Fruit fly (Drosophila melanogaster) whole organism, embryonic: ENCODE results near the gene pav.

ENCODE experiments used
- Adf1 ChIP-seq: fragments of 200-800 bp; sonication (Bioruptor generic); IDR thresholded peaks from 2 replicates; pipeline ENCODE4 v1.3.6; 2022; ENCODE audit warnings: missing biosample characterization, missing genetic modification characterization
- Antp ChIP-seq: fragments of 200-800 bp; sonication (Bioruptor generic); optimal IDR thresholded peaks from 3 replicates; lab custom pipeline; 2016; ENCODE audit warnings: missing biosample characterization, missing genetic modification characterization
- Atf3 ChIP-seq: fragments of 200-800 bp; sonication (Bioruptor generic); optimal IDR thresholded peaks from 3 replicates; lab custom pipeline; 2016; ENCODE audit warnings: missing biosample characterization, missing genetic modification characterization
- CG11247 ChIP-seq: fragments of 200-800 bp; sonication (Bioruptor generic); IDR thresholded peaks from 2 replicates; pipeline ENCODE4 v1.3.6; 2022; ENCODE audit warnings: missing biosample characterization, missing genetic modification characterization
- CG15479 ChIP-seq: fragments of 200-800 bp; sonication (Bioruptor generic); optimal IDR thresholded peaks from 3 replicates; lab custom pipeline; 2019; ENCODE audit warnings: missing biosample characterization, mild to moderate bottlenecking, missing genetic modification characterization, moderate library complexity
- CG15601 ChIP-seq: fragments of 200-800 bp; sonication (Bioruptor generic); optimal IDR thresholded peaks from 3 replicates; lab custom pipeline; 2019; ENCODE audit warnings: missing biosample characterization, mild to moderate bottlenecking, missing genetic modification characterization, moderate library complexity
- CG17359 ChIP-seq: fragments of 200-800 bp; sonication (Bioruptor generic); optimal IDR thresholded peaks from 3 replicates; lab custom pipeline; 2018; ENCODE audit warnings: missing biosample characterization, mild to moderate bottlenecking, missing genetic modification characterization, moderate library complexity
- CG17385 ChIP-seq: fragments of 200-800 bp; sonication (Bioruptor generic); optimal IDR thresholded peaks from 3 replicates; lab custom pipeline; 2018; ENCODE audit warnings: missing biosample characterization, mild to moderate bottlenecking, missing genetic modification characterization
- CG17829 ChIP-seq: fragments of 200-800 bp; optimal IDR thresholded peaks from 2 replicates; lab custom pipeline; 2019; ENCODE audit warnings: missing biosample characterization, mild to moderate bottlenecking, missing genetic modification characterization, moderate library complexity
- CG31441 ChIP-seq: fragments of 200-800 bp; sonication (Bioruptor generic); IDR thresholded peaks from 2 replicates; pipeline ENCODE4 v1.3.6; 2022; ENCODE audit warnings: missing biosample characterization, missing genetic modification characterization
- CG3163 ChIP-seq: fragments of 200-800 bp; sonication (Bioruptor generic); optimal IDR thresholded peaks from 3 replicates; lab custom pipeline; 2016; ENCODE audit warnings: missing biosample characterization, missing genetic modification characterization
- CG3995 ChIP-seq: fragments of 200-800 bp; sonication (Bioruptor generic); optimal IDR thresholded peaks from 3 replicates; lab custom pipeline; 2016; ENCODE audit warnings: missing biosample characterization, missing genetic modification characterization
- CG4360 ChIP-seq: fragments of 200-800 bp; sonication (Bioruptor generic); IDR thresholded peaks from 2 replicates; pipeline ENCODE4 v1.3.6; 2022; ENCODE audit warnings: missing biosample characterization, missing genetic modification characterization
- CG4424 ChIP-seq: fragments of 200-800 bp; sonication (Bioruptor generic); optimal IDR thresholded peaks from 3 replicates; lab custom pipeline; 2016; ENCODE audit warnings: missing biosample characterization, missing genetic modification characterization
- CG5180 ChIP-seq: fragments of 200-800 bp; sonication (Bioruptor generic); optimal IDR thresholded peaks from 3 replicates; lab custom pipeline; 2017; ENCODE audit warnings: missing biosample characterization, missing genetic modification characterization, mild to moderate bottlenecking, moderate library complexity, missing genetic modification reagents
- CG6272 ChIP-seq: fragments of 200-800 bp; sonication (Bioruptor generic); IDR thresholded peaks from 2 replicates; pipeline ENCODE4 v1.3.6; 2022; ENCODE audit warnings: missing biosample characterization, missing genetic modification characterization
- CG6813 ChIP-seq: fragments of 200-800 bp; sonication (Bioruptor generic); optimal IDR thresholded peaks from 2 replicates; lab custom pipeline; 2017; ENCODE audit warnings: missing biosample characterization, missing genetic modification characterization, mild to moderate bottlenecking, moderate library complexity, missing genetic modification reagents
- CG7372 ChIP-seq: fragments of 200-800 bp; sonication (Bioruptor generic); IDR thresholded peaks from 2 replicates; pipeline ENCODE4 v1.3.6; 2022; ENCODE audit warnings: missing biosample characterization, missing genetic modification characterization
- CG7556 ChIP-seq: fragments of 200-800 bp; sonication (Bioruptor generic); optimal IDR thresholded peaks from 2 replicates; lab custom pipeline; 2017; ENCODE audit warnings: missing biosample characterization, mild to moderate bottlenecking, missing genetic modification characterization
- D ChIP-seq, 2 experiments: fragments of 200-800 bp in 1 of 2; fragments of >200 bp in 1 of 2; sonication (Bioruptor generic) in 1 of 2; optimal IDR thresholded peaks; 2 replicates in 1 of 2; 3 replicates in 1 of 2; lab custom pipeline; 2017; ENCODE audit warnings: mild to moderate bottlenecking in 1 of 2, missing biosample characterization in 1 of 2, missing genetic modification characterization in 1 of 2, missing genetic modification reagents in 1 of 2
- ERR ChIP-seq: fragments of 200-800 bp; sonication (Bioruptor generic); optimal IDR thresholded peaks from 2 replicates; lab custom pipeline; 2016; ENCODE audit warnings: missing biosample characterization, missing genetic modification characterization
- Elba2 ChIP-seq: fragments of 200-800 bp; sonication (Bioruptor generic); optimal IDR thresholded peaks from 3 replicates; lab custom pipeline; 2016; ENCODE audit warnings: missing biosample characterization, missing genetic modification characterization
- Med ChIP-seq: fragments of 200-800 bp; sonication (Bioruptor generic); peaks from one replicate; lab custom pipeline; 2016; ENCODE audit warnings: missing biosample characterization, missing genetic modification characterization, mild to moderate bottlenecking, inconsistent platforms, moderate library complexity
- Myb ChIP-seq: fragments of 200-800 bp; sonication (Bioruptor generic); optimal IDR thresholded peaks from 2 replicates; lab custom pipeline; 2016; ENCODE audit warnings: missing biosample characterization, missing genetic modification characterization
- Side ChIP-seq: fragments of 200-800 bp; sonication (Bioruptor generic); optimal IDR thresholded peaks from 2 replicates; lab custom pipeline; 2016; ENCODE audit warnings: missing biosample characterization, missing genetic modification characterization
- Trl ChIP-seq, 3 experiments: fragments of >200 bp in 2 of 3; fragments of 200-800 bp in 1 of 3; sonication (Bioruptor generic) in 1 of 3; optimal IDR thresholded peaks; 2 replicates in 1 of 3; 3 replicates in 2 of 3; lab custom pipeline; 2016 to 2017; ENCODE audit warnings: missing biosample characterization in 1 of 3, missing genetic modification characterization in 1 of 3
- Usf ChIP-seq: fragments of 200-800 bp; sonication (Bioruptor generic); optimal IDR thresholded peaks from 2 replicates; lab custom pipeline; 2017; ENCODE audit warnings: missing genotype, missing biosample characterization, missing genetic modification characterization
- bigmax ChIP-seq: fragments of 200-800 bp; sonication (Bioruptor generic); optimal IDR thresholded peaks from 2 replicates; lab custom pipeline; 2018; ENCODE audit warnings: missing biosample characterization, mild to moderate bottlenecking, missing genetic modification characterization
- cato ChIP-seq: fragments of 200-800 bp; sonication (Bioruptor generic); optimal IDR thresholded peaks from 2 replicates; lab custom pipeline; 2016; ENCODE audit warnings: missing biosample characterization, missing genetic modification characterization, borderline replicate concordance
- chm ChIP-seq: fragments of 200-800 bp; sonication (Bioruptor generic); IDR thresholded peaks from 2 replicates; pipeline ENCODE4 v1.3.6; 2022; ENCODE audit warnings: missing biosample characterization, missing genetic modification characterization
- ci ChIP-seq: fragments of 200-800 bp; sonication (Bioruptor generic); IDR thresholded peaks from 3 replicates; pipeline ENCODE4 v1.3.6; 2022; ENCODE audit warnings: missing biosample characterization, missing genetic modification characterization
- fd3F ChIP-seq: fragments of 200-800 bp; sonication (Bioruptor generic); optimal IDR thresholded peaks from 2 replicates; lab custom pipeline; 2018; ENCODE audit warnings: missing biosample characterization, mild to moderate bottlenecking, missing genetic modification characterization, moderate library complexity
- jumu ChIP-seq: fragments of 200-800 bp; sonication (Bioruptor generic); optimal IDR thresholded peaks from 3 replicates; lab custom pipeline; 2016; ENCODE audit warnings: missing biosample characterization, missing genetic modification characterization
- lola ChIP-seq, 3 experiments: fragments of >200 bp in 2 of 3; fragments of 200-800 bp in 1 of 3; sonication (Bioruptor generic) in 1 of 3; optimal IDR thresholded peaks; 2 replicates each; lab custom pipeline; 2017 to 2019; ENCODE audit warnings: missing biosample characterization in 3 of 3, missing genetic modification characterization in 3 of 3, mild to moderate bottlenecking in 1 of 3, moderate library complexity in 1 of 3
- nom ChIP-seq: fragments of 200-800 bp; sonication (Bioruptor generic); optimal IDR thresholded peaks from 2 replicates; lab custom pipeline; 2017; ENCODE audit warnings: missing biosample characterization, missing genetic modification characterization, mild to moderate bottlenecking, moderate library complexity, missing genetic modification reagents
- otp ChIP-seq: fragments of 200-800 bp; sonication (Bioruptor generic); IDR thresholded peaks from 3 replicates; pipeline ENCODE4, ENCODE4 v1.3.6; 2022; ENCODE audit warnings: missing biosample characterization, missing genetic modification characterization
- pan ChIP-seq, 4 experiments: fragments of >200 bp in 3 of 4; fragments of 200-800 bp in 1 of 4; sonication (Bioruptor generic) in 1 of 4; optimal IDR thresholded peaks in 3 of 4; IDR thresholded peaks in 1 of 4; 2 replicates each; pipeline versions ENCODE4 v1.3.6 to Lab custom; 2017 to 2022; ENCODE audit warnings: missing biosample characterization in 2 of 4, missing genetic modification characterization in 2 of 4, mixed read lengths in 1 of 4
- pros ChIP-seq: fragments of 200-800 bp; sonication (Bioruptor generic); optimal IDR thresholded peaks from 3 replicates; lab custom pipeline; 2019; ENCODE audit warnings: missing biosample characterization, mild to moderate bottlenecking, missing genetic modification characterization, moderate library complexity
- run ChIP-seq: fragments of 200-800 bp; sonication (Bioruptor generic); optimal IDR thresholded peaks from 3 replicates; lab custom pipeline; 2018; ENCODE audit warnings: missing biosample characterization, mild to moderate bottlenecking, missing genetic modification characterization
- sisA ChIP-seq: fragments of 200-800 bp; sonication (Bioruptor generic); IDR thresholded peaks from 2 replicates; pipeline ENCODE4 v1.3.6; 2022; ENCODE audit warnings: missing biosample characterization, missing genetic modification characterization
- slbo ChIP-seq: fragments of 200-800 bp; sonication (Bioruptor generic); IDR thresholded peaks from 2 replicates; pipeline ENCODE4 v1.3.6; 2022; ENCODE audit warnings: missing biosample characterization, missing genetic modification characterization
- stc ChIP-seq: fragments of 200-800 bp; sonication (Bioruptor generic); IDR thresholded peaks from 2 replicates; pipeline ENCODE4 v1.3.6; 2022; ENCODE audit warnings: missing biosample characterization, missing genetic modification characterization
- tll ChIP-seq, 2 experiments: fragments of 200-800 bp in 1 of 2; fragments of >200 bp in 1 of 2; sonication (Bioruptor generic) in 1 of 2; optimal IDR thresholded peaks; 2 replicates each; lab custom pipeline; 2017 to 2019; ENCODE audit warnings: missing biosample characterization in 2 of 2, missing genetic modification characterization in 2 of 2, mild to moderate bottlenecking in 1 of 2, moderate library complexity in 1 of 2
- zen2 ChIP-seq: fragments of 200-800 bp; sonication (Bioruptor generic); IDR thresholded peaks from 3 replicates; pipeline ENCODE4 v1.3.6; 2022; ENCODE audit warnings: missing biosample characterization, missing genetic modification characterization; ENCODE audit not compliant: partially characterized antibody

Gene pav

DNA sequence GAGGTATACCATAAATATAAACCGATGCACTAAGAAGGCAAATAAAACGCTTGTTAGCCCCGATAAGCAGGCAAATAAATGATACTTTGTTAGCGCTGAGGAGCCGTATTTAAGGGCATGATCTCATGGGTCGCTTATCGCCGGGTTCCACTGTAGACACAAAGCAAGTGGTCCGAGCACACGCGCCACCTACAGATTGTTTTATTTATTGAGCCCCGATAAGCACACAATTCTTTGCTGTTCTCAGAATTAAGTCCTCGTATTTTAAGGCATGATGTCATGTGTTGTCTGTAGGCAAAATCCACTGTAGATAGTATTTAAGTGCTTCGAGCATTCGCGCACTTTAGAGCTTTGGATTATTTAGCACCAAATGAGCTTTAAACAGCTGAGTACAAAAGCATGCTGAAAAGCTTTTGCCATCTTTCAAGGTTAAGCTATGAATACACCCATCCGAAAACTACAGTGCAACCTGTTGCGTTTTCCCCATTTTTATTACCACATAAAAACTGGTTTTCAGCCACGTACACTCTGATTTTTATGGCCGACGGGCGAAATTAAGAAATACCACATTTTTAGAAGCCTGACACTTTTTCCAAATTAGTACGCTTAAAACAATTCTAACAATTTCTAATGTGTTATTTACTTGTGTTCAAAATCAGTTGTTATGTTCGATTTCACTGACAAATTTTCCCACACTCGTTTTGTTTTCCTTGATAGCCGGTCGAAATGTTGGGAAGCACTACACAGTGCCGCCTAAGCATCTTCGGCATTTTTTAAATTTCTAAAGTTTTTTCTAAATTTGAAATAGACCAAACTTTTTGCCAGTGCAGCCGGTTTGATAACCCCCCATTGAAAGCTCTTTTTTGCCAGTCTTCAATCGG lies 2.9 kb upstream of the pav start, which contains the start of gene Sqor (continued):
- TF ChIP-seq stc (GFP tag; lab: Robert Waterston, UW) (peak; percentile 72), otp (GFP tag; lab: Robert Waterston, UW) (peak; percentile 67), CG11247 (peak; percentile 74), Side (GFP tag; lab: Kevin White, UChicago) (peak; percentile 87), CG15601 (peak; percentile 78), CG7556 (GFP tag; lab: Kevin White, UChicago) (peak; percentile 95), chm (peak; percentile 55; the same call in 1 of the 2 replicates), CG6813 (GFP tag; lab: Kevin White, UChicago) (peak; percentile 74), Myb (peak; percentile 70), CG5180 (GFP tag; lab: Kevin White, UChicago) (peak; percentile 68), CG6272 (peak; percentile 62), run (peak; percentile 79), slbo (GFP tag; lab: Robert Waterston, UW) (peak; percentile 87), Antp (peak; percentile 91), ERR (GFP tag; lab: Kevin White, UChicago) (peak; percentile 85)
- TF ChIP-seq, all 482 proteins: peak for 404

- TF ChIP-seq CG3163 (GFP tag; lab: Kevin White, UChicago): peak; percentile 81
- no peak for TF ChIP-seq fd3F (GFP tag; lab: Kevin White, UChicago)
- no peak for TF ChIP-seq pan (optimal IDR thresholded peaks at IDR 0.05; lab: Kevin White, UChicago)
- TF ChIP-seq pan (GFP tag; optimal IDR thresholded peaks at IDR 0.05 in 1 of 2, IDR thresholded peaks at IDR 0.05 in 1 of 2): no peak
- no peak for TF ChIP-seq bigmax (GFP tag; lab: Kevin White, UChicago)
- peak; percentile 48; the same call in 1 of the 2 replicates for TF ChIP-seq CG31441
- TF ChIP-seq CG15479 (GFP tag; lab: Kevin White, UChicago): peak; percentile 35
- TF ChIP-seq Atf3 (GFP tag; lab: Kevin White, UChicago): no peak
- TF ChIP-seq sisA: no peak
- TF ChIP-seq CG4360 (GFP tag; lab: Robert Waterston, UW): peak; percentile 99
- TF ChIP-seq lola (GFP tag; optimal IDR thresholded peaks at IDR 0.05; lab: Kevin White, UChicago): peak in 1 of 3 experiments; percentile 8
- TF ChIP-seq tll (GFP tag; optimal IDR thresholded peaks at IDR 0.05; lab: Kevin White, UChicago): peak; percentile 23 to 75
- peak; percentile 91 for TF ChIP-seq CG17385 (GFP tag; lab: Kevin White, UChicago)
- TF ChIP-seq Trl (optimal IDR thresholded peaks at IDR 0.05; lab: Kevin White, UChicago): peak; percentile 42 to 62
- no peak for TF ChIP-seq Trl (GFP tag; optimal IDR thresholded peaks at IDR 0.05; lab: Kevin White, UChicago)
- TF ChIP-seq CG4424: no peak
- peak; percentile 65 for TF ChIP-seq nom
- no peak for TF ChIP-seq cato (GFP tag; lab: Kevin White, UChicago)
- no peak for TF ChIP-seq Adf1 (GFP tag; lab: Robert Waterston, UW)
- TF ChIP-seq CG3995 (GFP tag; lab: Kevin White, UChicago): peak; percentile 92
- TF ChIP-seq zen2 (GFP tag; lab: Robert Waterston, UW): 0 out of 3 replicates have a peak, but pooled peaks have one; percentile 39
- no peak for TF ChIP-seq CG7372 (GFP tag; lab: Robert Waterston, UW)
- TF ChIP-seq ci (GFP tag; lab: Robert Waterston, UW): 0 out of 3 replicates have a peak, but pooled peaks have one; percentile 24
- TF ChIP-seq jumu (GFP tag; lab: Kevin White, UChicago): no peak
- no peak for TF ChIP-seq Usf (GFP tag; lab: Kevin White, UChicago)
- TF ChIP-seq CG6813 (GFP tag; lab: Kevin White, UChicago): no peak
- peak; percentile 2 for TF ChIP-seq CG17829 (tag; lab: Kevin White, UChicago)
- TF ChIP-seq Med (GFP tag; lab: Kevin White, UChicago): peak; percentile 43
- TF ChIP-seq D (optimal IDR thresholded peaks at IDR 0.05; lab: Kevin White, UChicago): no peak
- TF ChIP-seq D (GFP tag; optimal IDR thresholded peaks at IDR 0.05; lab: Kevin White, UChicago): no peak
- peak; percentile 90 for TF ChIP-seq pros
- no peak for TF ChIP-seq Elba2 (GFP tag; lab: Kevin White, UChicago)
- TF ChIP-seq CG17359 (tag; lab: Kevin White, UChicago): no peak
These were observed 9.8 kb downstream of the pav start for dm6 chr3L:4252121-4252861.
